Worm (Caenorhabditis elegans) whole organism, young adult: Measurements from ENCODE around the gene T21H3.1.

Source experiments
- Y53G8AR.9 ChIP-seq: fragments of 200-800 bp; sonication (Bioruptor generic); conservative IDR thresholded peaks from 2 replicates; pipeline ENCODE4 v1.3.6; 2022; ENCODE audit warnings: missing genetic modification reagents, missing genetic modification characterization, missing compliant biosample characterization
- atf-7 ChIP-seq: sonication (generic microtip); optimal IDR thresholded peaks from 2 replicates; lab custom pipeline; 2017; ENCODE audit warnings: mild to moderate bottlenecking, missing genetic modification characterization, missing compliant biosample characterization
- egrh-3 ChIP-seq: fragments of 200-800 bp; sonication (Bioruptor generic); IDR thresholded peaks from 2 replicates; pipeline ENCODE4 v1.3.6; 2022; ENCODE audit warnings: missing genetic modification reagents, missing genetic modification characterization, missing compliant biosample characterization
- nhr-179 ChIP-seq: sonication (generic microtip); optimal IDR thresholded peaks from 2 replicates; lab custom pipeline; 2016; ENCODE audit warnings: mild to moderate bottlenecking, missing genetic modification characterization, missing compliant biosample characterization
- somi-1 ChIP-seq: fragments of 200-800 bp; sonication (Bioruptor generic); optimal IDR thresholded peaks from 2 replicates; lab custom pipeline; 2018; ENCODE audit warnings: mild to moderate bottlenecking, missing genetic modification characterization, missing compliant biosample characterization
- ztf-25 ChIP-seq: fragments of 200-800 bp; sonication (Bioruptor generic); IDR thresholded peaks from 2 replicates; pipeline ENCODE4 v1.3.6; 2022; ENCODE audit warnings: missing genetic modification reagents, missing genetic modification characterization, missing compliant biosample characterization

DNA sequence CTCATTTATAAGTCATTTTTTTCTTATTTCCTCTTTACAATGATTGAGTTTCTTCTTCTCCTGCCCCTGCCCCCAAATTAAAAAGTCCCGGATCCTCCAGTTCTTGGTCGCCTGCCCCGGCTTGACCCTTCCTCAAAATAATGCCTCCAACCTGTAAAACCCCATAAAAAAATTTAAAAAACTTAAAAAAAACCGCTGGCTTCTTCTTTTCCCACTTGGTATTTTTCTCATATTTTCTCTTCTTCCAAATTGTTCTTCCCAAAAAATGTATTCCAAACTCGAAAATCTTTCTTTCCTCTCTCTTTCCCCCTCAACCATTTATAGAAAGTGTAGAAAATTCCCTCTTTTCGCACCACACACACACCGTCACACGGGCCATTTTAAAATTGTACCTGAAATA, 19.1 kb upstream of the T21H3.1 start:
- TF ChIP-seq atf-7 (tag; lab: Kevin White, UChicago) (peak; percentile 34), somi-1 (GFP tag; lab: Kevin White, UChicago) (no peak), ztf-25 (GFP tag; lab: Robert Waterston, UW) (no peak), Y53G8AR.9 (peak; percentile 43; the same call in 1 of the 2 replicates), egrh-3 (GFP tag; lab: Robert Waterston, UW) (0 out of 2 replicates have a peak, but pooled peaks have one; percentile 9), nhr-179 (no peak)
